Fruit fly (Drosophila melanogaster): ENCODE results near the gene Gnpat.

DNA sequence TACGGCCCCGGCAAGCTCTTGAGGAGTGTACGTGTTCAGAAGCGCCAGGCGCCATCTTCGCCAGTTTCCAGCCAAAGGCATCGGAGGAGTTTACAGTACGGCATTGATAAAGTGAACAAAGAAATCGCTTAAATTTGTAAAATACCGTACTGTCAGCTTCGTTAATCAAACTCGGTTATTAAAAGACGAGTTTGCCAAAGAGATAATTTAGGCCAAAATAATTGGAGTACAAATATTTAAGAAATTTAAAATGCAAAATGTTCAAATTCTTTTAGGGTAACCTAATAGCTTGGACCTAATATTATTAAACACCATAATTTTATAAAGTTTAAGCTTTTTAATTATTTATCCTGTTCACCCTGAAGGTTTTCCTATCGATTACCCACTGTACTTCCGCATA is 38.9 kb downstream of the Gnpat start:
- TF ChIP-seq CG17806 (tag; optimal IDR thresholded peaks at IDR 0.05) (peak; percentile 24), EcR (GFP tag; optimal IDR thresholded peaks at IDR 0.05) (no peak), CG8301 (tag; optimal IDR thresholded peaks at IDR 0.05) (peak; percentile 62)
